Worm (Caenorhabditis elegans) whole organism, late embryonic: ENCODE data around the gene exo-1.
"Not testable (repeated sequence)": the region's sequence is repeated elsewhere in the genome, so short reads cannot be mapped to it uniquely, and the experiment has no call there.

ENCODE experiments used
- C08G9.2 ChIP-seq: sonication (generic microtip); optimal IDR thresholded peaks from 2 replicates; lab custom pipeline; 2016; ENCODE audit warnings: mild to moderate bottlenecking, missing genetic modification characterization, moderate library complexity, missing compliant biosample characterization
- T23F11.4 ChIP-seq: fragments of 200-800 bp; sonication (Bioruptor generic); optimal IDR thresholded peaks from 2 replicates; lab custom pipeline; 2018; ENCODE audit warnings: mild to moderate bottlenecking, missing genetic modification characterization, missing compliant biosample characterization
- Y22D7AL.16 ChIP-seq: sonication (generic microtip); optimal IDR thresholded peaks from 2 replicates; lab custom pipeline; 2016; ENCODE audit warnings: missing genetic modification characterization, missing compliant biosample characterization
- ama-1 ChIP-seq: fragments of 150-350 bp; optimal IDR thresholded peaks from 2 replicates; lab custom pipeline; 2014
- ceh-14 ChIP-seq: sonication (generic microtip); optimal IDR thresholded peaks from 2 replicates; lab custom pipeline; 2016; ENCODE audit warnings: missing genotype, missing genetic modification characterization, missing compliant biosample characterization
- ceh-18 ChIP-seq: sonication (generic microtip); optimal IDR thresholded peaks from 2 replicates; lab custom pipeline; 2016; ENCODE audit warnings: missing genetic modification characterization, missing compliant biosample characterization
- ceh-2 ChIP-seq: sonication (generic microtip); optimal IDR thresholded peaks from 2 replicates; lab custom pipeline; 2016; ENCODE audit warnings: missing genotype, missing genetic modification characterization, missing compliant biosample characterization
- ceh-30 ChIP-seq: fragments of 150-350 bp; optimal IDR thresholded peaks from 2 replicates; lab custom pipeline; 2014; ENCODE audit warnings: missing biosample characterization, missing genetic modification characterization
- ceh-31 ChIP-seq: sonication (generic microtip); optimal IDR thresholded peaks from 2 replicates; lab custom pipeline; 2016; ENCODE audit warnings: missing genetic modification characterization, missing compliant biosample characterization
- ceh-45 ChIP-seq: fragments of 200-800 bp; sonication (Bioruptor generic); IDR thresholded peaks from 2 replicates; pipeline ENCODE4 v1.3.6; 2022; ENCODE audit warnings: missing genetic modification reagents, missing genetic modification characterization, missing compliant biosample characterization
- ceh-48 ChIP-seq: sonication (generic microtip); optimal IDR thresholded peaks from 2 replicates; lab custom pipeline; 2016; ENCODE audit warnings: missing genetic modification characterization, inconsistent platforms, missing compliant biosample characterization
- ceh-6 ChIP-seq: fragments of 200-800 bp; sonication (Bioruptor generic); optimal IDR thresholded peaks from 2 replicates; lab custom pipeline; 2018; ENCODE audit warnings: mild to moderate bottlenecking, missing genetic modification characterization, missing compliant biosample characterization
- che-1 ChIP-seq: sonication (generic microtip); optimal IDR thresholded peaks from 2 replicates; lab custom pipeline; 2016; ENCODE audit warnings: mild to moderate bottlenecking, missing genetic modification characterization, missing compliant biosample characterization
- dve-1 ChIP-seq: sonication (generic microtip); optimal IDR thresholded peaks from 2 replicates; lab custom pipeline; 2017; ENCODE audit warnings: antibody characterized with exemption, mild to moderate bottlenecking, missing genetic modification characterization, missing compliant biosample characterization
- elt-2 ChIP-seq: sonication (generic microtip); optimal IDR thresholded peaks from 2 replicates; lab custom pipeline; 2016; ENCODE audit warnings: missing genetic modification reagents, missing genetic modification characterization, missing compliant biosample characterization
- eyg-1 ChIP-seq: sonication (generic microtip); optimal IDR thresholded peaks from 2 replicates; lab custom pipeline; 2016; ENCODE audit warnings: missing genotype, missing genetic modification characterization, missing compliant biosample characterization
- fkh-10 ChIP-seq: fragments of 150-350 bp; optimal IDR thresholded peaks from 2 replicates; lab custom pipeline; 2014; ENCODE audit warnings: missing biosample characterization, missing genetic modification reagents, missing genetic modification characterization
- gmeb-2 ChIP-seq: sonication (generic microtip); optimal IDR thresholded peaks from 2 replicates; lab custom pipeline; 2016; ENCODE audit warnings: missing genetic modification characterization, inconsistent platforms, missing compliant biosample characterization
- hlh-15 ChIP-seq: sonication (generic microtip); optimal IDR thresholded peaks from 2 replicates; lab custom pipeline; 2016; ENCODE audit warnings: missing genetic modification characterization, missing compliant biosample characterization
- hlh-30 ChIP-seq: sonication (generic microtip); optimal IDR thresholded peaks from 2 replicates; lab custom pipeline; 2017; ENCODE audit warnings: antibody characterized with exemption, missing genetic modification characterization, missing compliant biosample characterization; ENCODE audit not compliant: insufficient read depth
- lim-6 ChIP-seq: sonication (generic microtip); optimal IDR thresholded peaks from 2 replicates; lab custom pipeline; 2016; ENCODE audit warnings: missing genetic modification characterization, missing compliant biosample characterization
- madf-2 ChIP-seq: sonication (generic microtip); optimal IDR thresholded peaks from 2 replicates; lab custom pipeline; 2017; ENCODE audit warnings: missing genetic modification characterization, missing compliant biosample characterization
- pat-9 ChIP-seq: fragments of 200-800 bp; sonication (Bioruptor generic); optimal IDR thresholded peaks from 2 replicates; lab custom pipeline; 2018; ENCODE audit warnings: mild to moderate bottlenecking, missing genetic modification characterization, moderate library complexity, missing compliant biosample characterization
- pha-4 ChIP-seq: fragments of 150-350 bp; optimal IDR thresholded peaks from 2 replicates; lab custom pipeline; 2018; ENCODE audit warnings: missing biosample characterization, missing genetic modification reagents, missing genetic modification characterization
- pqm-1 ChIP-seq: sonication (generic microtip); optimal IDR thresholded peaks from 2 replicates; lab custom pipeline; 2016; ENCODE audit warnings: missing genetic modification characterization, missing compliant biosample characterization
- ref-2 ChIP-seq: sonication (generic microtip); optimal IDR thresholded peaks from 2 replicates; lab custom pipeline; 2016; ENCODE audit warnings: missing genetic modification characterization, missing compliant biosample characterization
- sdc-2 ChIP-seq: sonication (generic microtip); optimal IDR thresholded peaks from 2 replicates; lab custom pipeline; 2016; ENCODE audit warnings: missing genotype, missing genetic modification characterization, missing compliant biosample characterization
- sox-2 ChIP-seq: fragments of 200-800 bp; sonication (Bioruptor generic); IDR thresholded peaks from 2 replicates; pipeline ENCODE4 v1.3.6; 2022; ENCODE audit warnings: missing genetic modification reagents, missing genetic modification characterization, missing compliant biosample characterization
- syd-9 ChIP-seq: sonication (generic microtip); optimal IDR thresholded peaks from 2 replicates; lab custom pipeline; 2016; ENCODE audit warnings: mild to moderate bottlenecking, missing genetic modification characterization, moderate library complexity, missing compliant biosample characterization
- tbx-2 ChIP-seq: sonication (generic microtip); optimal IDR thresholded peaks from 2 replicates; lab custom pipeline; 2016; ENCODE audit warnings: missing genetic modification characterization, missing compliant biosample characterization
- tbx-7 ChIP-seq: sonication (generic microtip); optimal IDR thresholded peaks from 2 replicates; lab custom pipeline; 2016; ENCODE audit warnings: missing genotype, missing genetic modification characterization, missing compliant biosample characterization
- ttx-3 ChIP-seq: sonication (generic microtip); optimal IDR thresholded peaks from 2 replicates; lab custom pipeline; 2016; ENCODE audit warnings: missing genetic modification reagents, missing genetic modification characterization, missing compliant biosample characterization
- unc-3 ChIP-seq, 2 experiments: fragments of 200-800 bp in 1 of 2; sonication (Bioruptor generic) in 1 of 2; sonication (generic microtip) in 1 of 2; conservative IDR thresholded peaks in 1 of 2; optimal IDR thresholded peaks in 1 of 2; 2 replicates each; pipeline versions ENCODE4 v1.3.6 to Lab custom; 2016 to 2022; ENCODE audit warnings: missing compliant biosample characterization in 2 of 2, missing genetic modification characterization in 2 of 2, missing genetic modification reagents in 1 of 2
- unc-42 ChIP-seq: sonication (generic microtip); optimal IDR thresholded peaks from 2 replicates; lab custom pipeline; 2016; ENCODE audit warnings: missing genotype, missing genetic modification characterization, missing compliant biosample characterization
- unc-86 ChIP-seq: sonication (generic microtip); optimal IDR thresholded peaks from 2 replicates; lab custom pipeline; 2016; ENCODE audit warnings: missing genetic modification characterization, missing compliant biosample characterization

The exo-1 gene

ce11 chrIII:13401673-13402258 is 21.5 kb upstream of the exo-1 start, which contains the start of the genes srlf-9 and srlf-10:
Gene srlf-9, minus strand, starts transcription at chrIII:13401773.
Gene srlf-10, plus strand, starts transcription at chrIII:13402208.
- not testable (repeated sequence) for TF ChIP-seq gmeb-2, ref-2, eyg-1 (tag; lab: Kevin White, UChicago)

- TF ChIP-seq elt-2 (tag; lab: Kevin White, UChicago) (no peak), sdc-2 (tag; lab: Kevin White, UChicago) (no peak), ceh-14 (tag; lab: Kevin White, UChicago) (no peak), ref-2 (tag; lab: Kevin White, UChicago) (no peak), unc-86 (tag; lab: Kevin White, UChicago) (no peak), eyg-1 (tag; lab: Kevin White, UChicago) (no peak), C08G9.2 (tag; lab: Kevin White, UChicago) (no peak), hlh-30 (tag; lab: Kevin White, UChicago) (no peak), tbx-2 (tag; lab: Kevin White, UChicago) (no peak), dve-1 (no peak), ceh-6 (GFP tag; lab: Kevin White, UChicago) (no peak), ceh-48 (tag; lab: Kevin White, UChicago) (no peak), sox-2 (GFP tag; lab: Robert Waterston, UW) (no peak), pqm-1 (tag; lab: Kevin White, UChicago) (no peak), pha-4 (tag; lab: Kevin White, UChicago) (no peak), ceh-30 (tag; lab: Kevin White, UChicago) (no peak), ceh-18 (tag; lab: Kevin White, UChicago) (no peak), unc-3 (GFP tag; conservative IDR thresholded peaks at IDR 0.05; lab: Robert Waterston, UW) (no peak), unc-3 (tag; optimal IDR thresholded peaks at IDR 0.05; lab: Kevin White, UChicago) (no peak)
- TF ChIP-seq, all 69 proteins: peak for 0
Measured at ce11 chrIII:13402934-13403333, 20.4 kb upstream of the exo-1 start, which contains the start of gene mig-18. Gene mig-18, plus strand, starts transcription at chrIII:13403234.

- TF ChIP-seq ceh-45 (GFP tag; lab: Robert Waterston, UW) (no peak), ceh-2 (no peak), ceh-31 (tag; lab: Kevin White, UChicago) (no peak), unc-42 (tag; lab: Kevin White, UChicago) (no peak), unc-86 (tag; lab: Kevin White, UChicago) (no peak), lim-6 (tag; lab: Kevin White, UChicago) (no peak), pat-9 (no peak), fkh-10 (no peak), ceh-48 (tag; lab: Kevin White, UChicago) (no peak), che-1 (tag; lab: Kevin White, UChicago) (no peak), T23F11.4 (GFP tag; lab: Kevin White, UChicago) (no peak), syd-9 (tag; lab: Kevin White, UChicago) (no peak), ama-1 (lab: Kevin White, UChicago) (no peak), ttx-3 (tag; lab: Kevin White, UChicago) (no peak), unc-3 (GFP tag; conservative IDR thresholded peaks at IDR 0.05; lab: Robert Waterston, UW) (no peak), unc-3 (tag; optimal IDR thresholded peaks at IDR 0.05; lab: Kevin White, UChicago) (no peak), madf-2 (tag; lab: Kevin White, UChicago) (no peak), tbx-7 (tag; lab: Kevin White, UChicago) (no peak), Y22D7AL.16 (tag; lab: Kevin White, UChicago) (no peak), hlh-15 (tag; lab: Kevin White, UChicago) (no peak), gmeb-2 (tag; lab: Kevin White, UChicago) (no peak)
Measured at ce11 chrIII:13404418-13404817, 18.9 kb upstream of the exo-1 start, which contains the start of gene ttr-52. Gene ttr-52, plus strand, starts transcription at chrIII:13404718.
